Fruit fly (Drosophila melanogaster) whole organism, prepupa: ENCODE results near the gene CG11349.

Source experiments
- Blimp-1 ChIP-seq: fragments of 200-800 bp; sonication (Bioruptor generic); optimal IDR thresholded peaks from 3 replicates; lab custom pipeline; 2017; ENCODE audit warnings: missing biosample characterization, missing genetic modification characterization, mild to moderate bottlenecking, moderate library complexity, missing genetic modification reagents
- CG10669 ChIP-seq: fragments of 200-800 bp; sonication (Bioruptor generic); optimal IDR thresholded peaks from 3 replicates; lab custom pipeline; 2018; ENCODE audit warnings: missing biosample characterization, mild to moderate bottlenecking, missing genetic modification characterization, moderate library complexity
- CG11294 ChIP-seq: fragments of 200-800 bp; sonication (Bioruptor generic); IDR thresholded peaks from 2 replicates; pipeline ENCODE4 v1.3.6; 2022; ENCODE audit warnings: missing biosample characterization, missing genetic modification characterization
- CG11902 ChIP-seq: fragments of 200-800 bp; sonication (Bioruptor generic); optimal IDR thresholded peaks from 3 replicates; lab custom pipeline; 2016; ENCODE audit warnings: missing biosample characterization, missing genetic modification characterization
- CG15336 ChIP-seq: fragments of 200-800 bp; sonication (Bioruptor generic); IDR thresholded peaks from 2 replicates; pipeline ENCODE4 v1.3.6; 2022; ENCODE audit warnings: missing biosample characterization, missing genetic modification characterization
- CG16779 ChIP-seq: fragments of 200-800 bp; sonication (Bioruptor generic); optimal IDR thresholded peaks from 3 replicates; lab custom pipeline; 2017; ENCODE audit warnings: missing biosample characterization, mild to moderate bottlenecking, missing genetic modification characterization
- CG3032 ChIP-seq: fragments of 200-800 bp; optimal IDR thresholded peaks from 2 replicates; lab custom pipeline; 2019; ENCODE audit warnings: missing biosample characterization, mild to moderate bottlenecking, missing genetic modification characterization, moderate library complexity
- CG31627 ChIP-seq: fragments of 200-800 bp; sonication (Bioruptor generic); optimal IDR thresholded peaks from 3 replicates; lab custom pipeline; 2016; ENCODE audit warnings: missing biosample characterization, missing genetic modification characterization
- CG34406 ChIP-seq: fragments of 200-800 bp; sonication (Bioruptor generic); optimal IDR thresholded peaks from 3 replicates; lab custom pipeline; 2016; ENCODE audit warnings: missing biosample characterization, missing genetic modification characterization
- CG3919 ChIP-seq: fragments of 200-800 bp; sonication (Bioruptor generic); optimal IDR thresholded peaks from 3 replicates; lab custom pipeline; 2016; ENCODE audit warnings: missing biosample characterization, missing genetic modification characterization
- CG4318 ChIP-seq: fragments of 200-800 bp; sonication (Bioruptor generic); optimal IDR thresholded peaks from 3 replicates; lab custom pipeline; 2017; ENCODE audit warnings: missing biosample characterization, mild to moderate bottlenecking, missing genetic modification characterization
- CG6163 ChIP-seq: fragments of 200-800 bp; sonication (Bioruptor generic); IDR thresholded peaks from 3 replicates; pipeline ENCODE4 v1.3.6; 2022; ENCODE audit warnings: missing biosample characterization, missing genetic modification characterization
- CG6792 ChIP-seq: fragments of 200-800 bp; sonication (Bioruptor generic); optimal IDR thresholded peaks from 3 replicates; lab custom pipeline; 2016; ENCODE audit warnings: missing biosample characterization, missing genetic modification characterization
- CG7368 ChIP-seq: fragments of 200-800 bp; sonication (Bioruptor generic); optimal IDR thresholded peaks from 3 replicates; lab custom pipeline; 2016; ENCODE audit warnings: missing biosample characterization, missing genetic modification characterization
- CG8632 ChIP-seq: fragments of 200-800 bp; sonication (Bioruptor generic); optimal IDR thresholded peaks from 3 replicates; lab custom pipeline; 2016; ENCODE audit warnings: missing biosample characterization, missing genetic modification characterization
- CG9139 ChIP-seq: fragments of 200-800 bp; sonication (Bioruptor generic); optimal IDR thresholded peaks from 3 replicates; lab custom pipeline; 2017; ENCODE audit warnings: missing biosample characterization, mild to moderate bottlenecking, missing genetic modification characterization
- Eip78C ChIP-seq: fragments of 200-800 bp; sonication (Bioruptor generic); peaks from one replicate; lab custom pipeline; 2016; ENCODE audit warnings: missing biosample characterization, missing genetic modification characterization
- Eip93F ChIP-seq: fragments of 200-800 bp; sonication (Bioruptor generic); optimal IDR thresholded peaks from 2 replicates; lab custom pipeline; 2016; ENCODE audit warnings: missing biosample characterization, mild to moderate bottlenecking, missing genetic modification characterization
- Ets21C ChIP-seq: fragments of 200-800 bp; sonication (Bioruptor generic); optimal IDR thresholded peaks from 3 replicates; lab custom pipeline; 2016; ENCODE audit warnings: missing biosample characterization, missing genetic modification characterization
- Hr38 ChIP-seq: sonication (Bioruptor generic); optimal IDR thresholded peaks from 2 replicates; lab custom pipeline; 2016; ENCODE audit warnings: missing biosample characterization, missing genetic modification characterization
- Hr39 ChIP-seq: fragments of 200-800 bp; sonication (Bioruptor generic); optimal IDR thresholded peaks from 2 replicates; lab custom pipeline; 2016; ENCODE audit warnings: missing biosample characterization, missing genetic modification characterization
- Lpt ChIP-seq: fragments of 200-800 bp; sonication (Bioruptor generic); optimal IDR thresholded peaks from 3 replicates; lab custom pipeline; 2016; ENCODE audit warnings: missing biosample characterization, missing genetic modification characterization
- Sox15 ChIP-seq: fragments of 200-800 bp; sonication (Bioruptor generic); optimal IDR thresholded peaks from 3 replicates; lab custom pipeline; 2016; ENCODE audit warnings: missing biosample characterization, missing genetic modification characterization
- acj6 ChIP-seq: fragments of 200-800 bp; sonication (Bioruptor generic); optimal IDR thresholded peaks from 3 replicates; lab custom pipeline; 2016; ENCODE audit warnings: missing biosample characterization, missing genetic modification characterization
- cyc ChIP-seq: fragments of 200-800 bp; sonication (Bioruptor generic); optimal IDR thresholded peaks from 3 replicates; lab custom pipeline; 2016; ENCODE audit warnings: missing biosample characterization, missing genetic modification characterization
- dsx ChIP-seq: fragments of 200-800 bp; optimal IDR thresholded peaks from 3 replicates; lab custom pipeline; 2019; ENCODE audit warnings: missing biosample characterization, mild to moderate bottlenecking, missing genetic modification characterization, moderate library complexity; ENCODE audit not compliant: poor library complexity, severe bottlenecking
- esn ChIP-seq: fragments of 200-800 bp; sonication (Bioruptor generic); optimal IDR thresholded peaks from 2 replicates; lab custom pipeline; 2016; ENCODE audit warnings: missing biosample characterization, mild to moderate bottlenecking, missing genetic modification characterization, moderate library complexity
- fd59A ChIP-seq: fragments of 200-800 bp; sonication (Bioruptor generic); optimal IDR thresholded peaks from 2 replicates; lab custom pipeline; 2017; ENCODE audit warnings: missing biosample characterization, mild to moderate bottlenecking, missing genetic modification characterization, missing genetic modification reagents
- fd85E ChIP-seq: fragments of 200-800 bp; sonication (Bioruptor generic); optimal IDR thresholded peaks from 3 replicates; lab custom pipeline; 2016; ENCODE audit warnings: missing biosample characterization, missing genetic modification characterization
- lz ChIP-seq: fragments of 200-800 bp; sonication (Bioruptor generic); optimal IDR thresholded peaks from 3 replicates; lab custom pipeline; 2016; ENCODE audit warnings: missing biosample characterization, missing genetic modification characterization
- net ChIP-seq: fragments of 200-800 bp; sonication (Bioruptor generic); optimal IDR thresholded peaks from 3 replicates; lab custom pipeline; 2016; ENCODE audit warnings: missing biosample characterization, missing genetic modification characterization
- salr ChIP-seq, 2 experiments: fragments of 200-800 bp; sonication (Bioruptor generic); optimal IDR thresholded peaks; 3 replicates each; lab custom pipeline; 2016 to 2018; ENCODE audit warnings: missing biosample characterization in 2 of 2, missing genetic modification characterization in 2 of 2, mild to moderate bottlenecking in 1 of 2
- svp ChIP-seq: fragments of 200-800 bp; sonication (Bioruptor generic); peaks from one replicate; lab custom pipeline; 2016; ENCODE audit warnings: missing biosample characterization, missing genetic modification characterization

Gene CG11349

dm6 chr3L:4472768-4473167 is at the start of gene CG11349:
TSS of gene CG11349 (plus strand) at chr3L:4473068.
- TF ChIP-seq cyc (GFP tag; lab: Kevin White, UChicago) (no peak), salr (GFP tag; optimal IDR thresholded peaks at IDR 0.05; lab: Kevin White, UChicago) (no peak), CG3032 (tag; lab: Kevin White, UChicago) (no peak), CG6163 (GFP tag; lab: Robert Waterston, UW) (no peak), CG8632 (GFP tag; lab: Kevin White, UChicago) (no peak), CG31627 (GFP tag; lab: Kevin White, UChicago) (no peak), CG34406 (GFP tag; lab: Kevin White, UChicago) (no peak), Eip93F (no peak), CG15336 (no peak), CG3919 (GFP tag; lab: Kevin White, UChicago) (no peak), CG4318 (GFP tag; lab: Kevin White, UChicago) (no peak), Sox15 (GFP tag; lab: Kevin White, UChicago) (no peak), acj6 (GFP tag; lab: Kevin White, UChicago) (no peak), fd85E (GFP tag; lab: Kevin White, UChicago) (no peak), fd59A (no peak), CG11294 (no peak), Blimp-1 (GFP tag; lab: Kevin White, UChicago) (no peak), CG9139 (GFP tag; lab: Kevin White, UChicago) (no peak)
- TF ChIP-seq, all 60 proteins: peak for 0

- TF ChIP-seq Hr38 (GFP tag; lab: Kevin White, UChicago) (no peak), CG3919 (GFP tag; lab: Kevin White, UChicago) (no peak), CG4318 (GFP tag; lab: Kevin White, UChicago) (no peak), fd59A (no peak), Eip78C (GFP tag; lab: Kevin White, UChicago) (no peak), CG34406 (GFP tag; lab: Kevin White, UChicago) (no peak), net (no peak), esn (GFP tag; lab: Kevin White, UChicago) (no peak), CG6792 (GFP tag; lab: Kevin White, UChicago) (no peak), fd85E (GFP tag; lab: Kevin White, UChicago) (no peak), lz (GFP tag; lab: Kevin White, UChicago) (no peak), dsx (GFP tag; lab: Kevin White, UChicago) (no peak), salr (GFP tag; optimal IDR thresholded peaks at IDR 0.05; lab: Kevin White, UChicago) (no peak), Ets21C (GFP tag; lab: Kevin White, UChicago) (no peak), svp (GFP tag; lab: Kevin White, UChicago) (no peak), CG15336 (no peak), Lpt (GFP tag; lab: Kevin White, UChicago) (no peak), Eip93F (no peak)
Observed at dm6 chr3L:4426581-4426980, 46.3 kb upstream of the CG11349 start.

- TF ChIP-seq CG10669, result no peak
- no peak for TF ChIP-seq CG11902 (GFP tag; lab: Kevin White, UChicago)
- no peak for TF ChIP-seq CG16779 (tag; lab: Kevin White, UChicago)
- peak; percentile 32 for TF ChIP-seq svp (GFP tag; lab: Kevin White, UChicago)
Observed at dm6 chr3L:4428918-4429546, 43.8 kb upstream of the CG11349 start, which contains the start of gene nAChRbeta1. TSS of gene nAChRbeta1 (plus strand) at chr3L:4429349.

dm6 chr3L:4430331-4430730 is 42.5 kb upstream of the CG11349 start:
- no peak for TF ChIP-seq esn (GFP tag; lab: Kevin White, UChicago)
- TF ChIP-seq CG7368 (GFP tag; lab: Kevin White, UChicago), result no peak
- no peak for TF ChIP-seq CG4318 (GFP tag; lab: Kevin White, UChicago)
- no peak for TF ChIP-seq Hr39
